Fruit fly (Drosophila melanogaster) whole organism, embryonic: ENCODE data around the gene CG10029.
A peak's percentile ranks its signal among the peaks of the same experiment; 100 is the strongest.

ENCODE experiments used
- Abd-B ChIP-seq: fragments of 200-800 bp; sonication (Bioruptor generic); optimal IDR thresholded peaks from 2 replicates; lab custom pipeline; 2018; ENCODE audit warnings: missing biosample characterization, mild to moderate bottlenecking, missing genetic modification characterization, moderate library complexity
- Atf3 ChIP-seq: fragments of 200-800 bp; sonication (Bioruptor generic); optimal IDR thresholded peaks from 3 replicates; lab custom pipeline; 2016; ENCODE audit warnings: missing biosample characterization, missing genetic modification characterization
- CG10565 ChIP-seq: fragments of 200-800 bp; sonication (Bioruptor generic); optimal IDR thresholded peaks from 3 replicates; lab custom pipeline; 2016; ENCODE audit warnings: missing biosample characterization, mild to moderate bottlenecking, missing genetic modification characterization
- CG12391 ChIP-seq: fragments of 200-800 bp; sonication (Bioruptor generic); optimal IDR thresholded peaks from 3 replicates; lab custom pipeline; 2018; ENCODE audit warnings: missing biosample characterization, mild to moderate bottlenecking, missing genetic modification characterization, moderate library complexity
- CG13123 ChIP-seq: fragments of 200-800 bp; sonication (Bioruptor generic); optimal IDR thresholded peaks from 2 replicates; lab custom pipeline; 2016; ENCODE audit warnings: missing biosample characterization, missing genetic modification characterization
- CG14860 ChIP-seq: fragments of 200-800 bp; sonication (Bioruptor generic); IDR thresholded peaks from 3 replicates; pipeline ENCODE4 v1.3.6; 2022; ENCODE audit warnings: missing biosample characterization, missing genetic modification characterization; ENCODE audit not compliant: partially characterized antibody
- CG1602 ChIP-seq: fragments of 200-800 bp; sonication (Bioruptor generic); optimal IDR thresholded peaks from 3 replicates; lab custom pipeline; 2016; ENCODE audit warnings: missing biosample characterization, missing genetic modification characterization
- CG32767 ChIP-seq: fragments of 200-800 bp; sonication (Bioruptor generic); IDR thresholded peaks from 2 replicates; pipeline ENCODE4 v1.3.6; 2022; ENCODE audit warnings: missing biosample characterization, missing genetic modification characterization
- CG5245 ChIP-seq: fragments of 200-800 bp; sonication (Bioruptor generic); optimal IDR thresholded peaks from 3 replicates; lab custom pipeline; 2016; ENCODE audit warnings: missing biosample characterization, missing genetic modification characterization
- CG6254 ChIP-seq: fragments of 200-800 bp; sonication (Bioruptor generic); optimal IDR thresholded peaks from 3 replicates; lab custom pipeline; 2017; ENCODE audit warnings: mild to moderate bottlenecking, missing biosample characterization, missing genetic modification reagents, missing genetic modification characterization
- CG6689 ChIP-seq: fragments of 200-800 bp; sonication (Bioruptor generic); IDR thresholded peaks from 2 replicates; pipeline ENCODE4 v1.3.6; 2022; ENCODE audit warnings: missing biosample characterization, missing genetic modification characterization
- CG6854 ChIP-seq: fragments of 200-800 bp; sonication (Bioruptor generic); optimal IDR thresholded peaks from 3 replicates; lab custom pipeline; 2017; ENCODE audit warnings: missing biosample characterization, mild to moderate bottlenecking, missing genetic modification characterization
- CG8281 ChIP-seq: fragments of 200-800 bp; sonication (Bioruptor generic); optimal IDR thresholded peaks from 2 replicates; lab custom pipeline; 2018; ENCODE audit warnings: missing biosample characterization, mild to moderate bottlenecking, missing genetic modification characterization, moderate library complexity
- CG9797 ChIP-seq: fragments of 200-800 bp; sonication (Bioruptor generic); optimal IDR thresholded peaks from 3 replicates; lab custom pipeline; 2018; ENCODE audit warnings: missing biosample characterization, mild to moderate bottlenecking, missing genetic modification characterization
- Chrac-16 ChIP-seq: fragments of 200-800 bp; sonication (Bioruptor generic); optimal IDR thresholded peaks from 3 replicates; lab custom pipeline; 2016; ENCODE audit warnings: missing biosample characterization, missing genetic modification characterization
- Gsc ChIP-seq: fragments of 200-800 bp; sonication (Bioruptor generic); IDR thresholded peaks from 2 replicates; pipeline ENCODE4 v1.3.6; 2022; ENCODE audit warnings: missing biosample characterization, missing genetic modification characterization
- HLH4C ChIP-seq: fragments of 200-800 bp; sonication (Bioruptor generic); IDR thresholded peaks from 3 replicates; pipeline ENCODE4 v1.3.6; 2022; ENCODE audit warnings: missing biosample characterization, missing genetic modification characterization; ENCODE audit not compliant: partially characterized antibody
- Mes4 ChIP-seq: fragments of 200-800 bp; sonication (Bioruptor generic); optimal IDR thresholded peaks from 2 replicates; lab custom pipeline; 2016; ENCODE audit warnings: missing biosample characterization, missing genetic modification characterization
- Nf-YB ChIP-seq: fragments of 200-800 bp; sonication (Bioruptor generic); optimal IDR thresholded peaks from 3 replicates; lab custom pipeline; 2019; ENCODE audit warnings: missing biosample characterization, mild to moderate bottlenecking, missing genetic modification characterization, moderate library complexity
- Oaz ChIP-seq: fragments of 200-800 bp; sonication (Bioruptor generic); IDR thresholded peaks from 2 replicates; pipeline ENCODE4 v1.3.6; 2022; ENCODE audit warnings: missing biosample characterization, missing genetic modification characterization
- Pdp1 ChIP-seq, 2 experiments: fragments of 200-800 bp; sonication (Bioruptor generic); optimal IDR thresholded peaks; 3 replicates each; lab custom pipeline; 2016; ENCODE audit warnings: missing biosample characterization in 2 of 2, missing genetic modification characterization in 2 of 2, mild to moderate bottlenecking in 1 of 2, moderate library complexity in 1 of 2
- Sox102F ChIP-seq: fragments of 200-800 bp; sonication (Bioruptor generic); optimal IDR thresholded peaks from 2 replicates; lab custom pipeline; 2018; ENCODE audit warnings: missing biosample characterization, mild to moderate bottlenecking, missing genetic modification characterization, moderate library complexity
- Spps ChIP-seq: fragments of 200-800 bp; sonication (Bioruptor generic); optimal IDR thresholded peaks from 2 replicates; lab custom pipeline; 2018; ENCODE audit warnings: missing biosample characterization, mild to moderate bottlenecking, missing genetic modification characterization
- al ChIP-seq: fragments of 200-800 bp; sonication (Bioruptor generic); IDR thresholded peaks from 2 replicates; pipeline ENCODE4 v1.3.6; 2022; ENCODE audit warnings: missing biosample characterization, missing genetic modification characterization
- bcd ChIP-seq: fragments of 200-800 bp; sonication (Bioruptor generic); optimal IDR thresholded peaks from 2 replicates; lab custom pipeline; 2017; ENCODE audit warnings: missing biosample characterization, mild to moderate bottlenecking, missing genetic modification characterization
- bigmax ChIP-seq: fragments of 200-800 bp; sonication (Bioruptor generic); optimal IDR thresholded peaks from 2 replicates; lab custom pipeline; 2018; ENCODE audit warnings: missing biosample characterization, mild to moderate bottlenecking, missing genetic modification characterization
- cas ChIP-seq: fragments of 200-800 bp; sonication (Bioruptor generic); IDR thresholded peaks from 2 replicates; pipeline ENCODE4 v1.3.6; 2022; ENCODE audit warnings: missing biosample characterization, missing genetic modification characterization
- ci ChIP-seq: fragments of 200-800 bp; sonication (Bioruptor generic); IDR thresholded peaks from 3 replicates; pipeline ENCODE4 v1.3.6; 2022; ENCODE audit warnings: missing biosample characterization, missing genetic modification characterization
- dpn ChIP-seq, 2 experiments: fragments of 200-800 bp; sonication (Bioruptor generic); optimal IDR thresholded peaks; 3 replicates each; lab custom pipeline; 2016; ENCODE audit warnings: missing biosample characterization in 2 of 2, missing genetic modification characterization in 2 of 2
- emc ChIP-seq: fragments of 200-800 bp; sonication (Bioruptor generic); optimal IDR thresholded peaks from 2 replicates; lab custom pipeline; 2016; ENCODE audit warnings: missing biosample characterization, missing genetic modification characterization
- ems ChIP-seq: fragments of 200-800 bp; sonication (Bioruptor generic); optimal IDR thresholded peaks from 3 replicates; lab custom pipeline; 2016; ENCODE audit warnings: missing biosample characterization, missing genetic modification characterization
- fd64A ChIP-seq: fragments of 200-800 bp; sonication (Bioruptor generic); optimal IDR thresholded peaks from 3 replicates; lab custom pipeline; 2018; ENCODE audit warnings: missing biosample characterization, mild to moderate bottlenecking, missing genetic modification characterization
- gcm ChIP-seq: fragments of 200-800 bp; sonication (Bioruptor generic); optimal IDR thresholded peaks from 2 replicates; lab custom pipeline; 2019; ENCODE audit warnings: missing biosample characterization, mild to moderate bottlenecking, missing genetic modification characterization, moderate library complexity
- gfzf ChIP-seq: fragments of 200-800 bp; sonication (Bioruptor generic); optimal IDR thresholded peaks from 2 replicates; lab custom pipeline; 2016; ENCODE audit warnings: missing biosample characterization, mild to moderate bottlenecking, missing genetic modification characterization, moderate library complexity
- gt ChIP-seq: fragments of 200-800 bp; sonication (Bioruptor generic); IDR thresholded peaks from 2 replicates; pipeline ENCODE4 v1.3.6; 2022; ENCODE audit warnings: missing biosample characterization, missing genetic modification characterization
- insv ChIP-seq, 2 experiments: fragments of 200-800 bp; sonication (Bioruptor generic); optimal IDR thresholded peaks; 3 replicates each; lab custom pipeline; 2016 to 2018; ENCODE audit warnings: missing biosample characterization in 2 of 2, missing genetic modification characterization in 2 of 2
- lov ChIP-seq, 2 experiments: fragments of 200-800 bp in 1 of 2; fragments of >200 bp in 1 of 2; sonication (Bioruptor generic) in 1 of 2; IDR thresholded peaks in 1 of 2; optimal IDR thresholded peaks in 1 of 2; 2 replicates in 1 of 2; 3 replicates in 1 of 2; pipeline versions ENCODE4 v1.3.6 to Lab custom; 2017 to 2022; ENCODE audit warnings: missing biosample characterization in 1 of 2, missing genetic modification characterization in 1 of 2
- mirr ChIP-seq: fragments of 200-800 bp; sonication (Bioruptor generic); optimal IDR thresholded peaks from 3 replicates; lab custom pipeline; 2018; ENCODE audit warnings: missing biosample characterization, mild to moderate bottlenecking, missing genetic modification characterization
- nmo ChIP-seq: fragments of 200-800 bp; sonication (Bioruptor generic); optimal IDR thresholded peaks from 2 replicates; lab custom pipeline; 2018; ENCODE audit warnings: missing biosample characterization, mild to moderate bottlenecking, missing genetic modification characterization, moderate library complexity
- odd ChIP-seq: fragments of 200-800 bp; sonication (Bioruptor generic); optimal IDR thresholded peaks from 2 replicates; lab custom pipeline; 2017; ENCODE audit warnings: missing biosample characterization, mild to moderate bottlenecking, missing genetic modification characterization
- onecut ChIP-seq: fragments of 200-800 bp; sonication (Bioruptor generic); IDR thresholded peaks from 2 replicates; pipeline ENCODE4 v1.3.6; 2022; ENCODE audit warnings: missing biosample characterization, missing genetic modification characterization
- org-1 ChIP-seq: fragments of 200-800 bp; sonication (Bioruptor generic); optimal IDR thresholded peaks from 2 replicates; lab custom pipeline; 2017; ENCODE audit warnings: missing biosample characterization, missing genetic modification characterization
- pb ChIP-seq: fragments of 200-800 bp; sonication (Bioruptor generic); optimal IDR thresholded peaks from 3 replicates; lab custom pipeline; 2016; ENCODE audit warnings: missing biosample characterization, missing genetic modification characterization
- prd ChIP-seq, 3 experiments: fragments of >200 bp in 2 of 3; fragments of 200-800 bp in 1 of 3; sonication (Bioruptor generic) in 1 of 3; optimal IDR thresholded peaks in 2 of 3; IDR thresholded peaks in 1 of 3; 2 replicates in 2 of 3; 3 replicates in 1 of 3; pipeline versions ENCODE4 v1.3.6 to Lab custom; 2017 to 2022; ENCODE audit warnings: missing biosample characterization in 1 of 3, missing genetic modification characterization in 1 of 3
- sc ChIP-seq, 3 experiments: fragments of >200 bp in 2 of 3; fragments of 200-800 bp in 1 of 3; sonication (Bioruptor generic) in 1 of 3; optimal IDR thresholded peaks; 2 replicates in 2 of 3; 3 replicates in 1 of 3; lab custom pipeline; 2017; ENCODE audit warnings: mild to moderate bottlenecking in 1 of 3, missing biosample characterization in 1 of 3, missing genetic modification characterization in 1 of 3, missing genetic modification reagents in 1 of 3
- shn ChIP-seq: fragments of 200-800 bp; sonication (Bioruptor generic); optimal IDR thresholded peaks from 3 replicates; lab custom pipeline; 2016; ENCODE audit warnings: missing biosample characterization, missing genetic modification characterization
- sob ChIP-seq: fragments of 200-800 bp; sonication (Bioruptor generic); IDR thresholded peaks from 2 replicates; pipeline ENCODE4 v1.3.6; 2022; ENCODE audit warnings: missing biosample characterization, missing genetic modification characterization
- tap ChIP-seq: fragments of 200-800 bp; optimal IDR thresholded peaks from 3 replicates; lab custom pipeline; 2019; ENCODE audit warnings: missing biosample characterization, mild to moderate bottlenecking, missing genetic modification characterization, moderate library complexity
- vvl ChIP-seq: fragments of 200-800 bp; sonication (Bioruptor generic); IDR thresholded peaks from 2 replicates; pipeline ENCODE4 v1.3.6; 2022; ENCODE audit warnings: missing biosample characterization, missing genetic modification characterization

The CG10029 gene

DNA sequence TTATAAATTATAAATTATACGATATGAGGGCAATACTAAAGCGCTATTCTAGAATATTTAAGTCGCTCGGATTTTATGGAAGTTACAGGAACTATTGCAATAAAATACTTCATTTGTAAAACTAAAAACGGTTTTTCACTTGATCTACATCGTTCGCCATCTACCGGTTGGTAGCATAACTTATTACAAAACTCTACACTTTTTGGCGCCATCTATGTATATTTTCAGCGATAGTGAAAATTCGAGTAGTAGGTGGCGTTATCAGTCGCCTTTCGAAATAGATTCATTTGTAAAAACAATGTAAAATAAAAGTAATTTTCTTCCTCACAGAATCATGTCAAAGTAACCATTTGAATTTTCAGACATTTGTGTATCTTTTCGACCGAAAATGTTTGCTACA lies 29.4 kb upstream of the CG10029 start, which contains the start of gene nxf4 (continued):
- TF ChIP-seq nmo (GFP tag; lab: Kevin White, UChicago) (peak; percentile 76), shn (GFP tag; lab: Kevin White, UChicago) (peak; percentile 86), onecut (peak; percentile 64), CG6689 (GFP tag; lab: Robert Waterston, UW) (peak; percentile 66; the same call in 1 of the 2 replicates), sob (peak; percentile 83; the same call in 1 of the 2 replicates), gfzf (GFP tag; lab: Kevin White, UChicago) (no peak), Sox102F (peak; percentile 80), fd64A (GFP tag; lab: Kevin White, UChicago) (no peak), cas (GFP tag; lab: Robert Waterston, UW) (no peak), CG5245 (peak; percentile 79), HLH4C (GFP tag; lab: Robert Waterston, UW) (no peak), Chrac-16 (GFP tag; lab: Kevin White, UChicago) (peak; percentile 82), mirr (GFP tag; lab: Kevin White, UChicago) (peak; percentile 31), CG10565 (no peak), gcm (GFP tag; lab: Kevin White, UChicago) (no peak), lov (optimal IDR thresholded peaks at IDR 0.05; lab: Kevin White, UChicago) (no peak), lov (GFP tag; IDR thresholded peaks at IDR 0.05; lab: Robert Waterston, UW) (peak; percentile 73; the same call in 2 of the 3 replicates), ems (GFP tag; lab: Kevin White, UChicago) (peak; percentile 61), Pdp1 (GFP tag; optimal IDR thresholded peaks at IDR 0.05; lab: Kevin White, UChicago) (peak in 1 of 2 experiments; percentile 79), dpn (GFP tag; optimal IDR thresholded peaks at IDR 0.05; lab: Kevin White, UChicago) (peak; percentile 81 to 86), CG12391 (tag; lab: Kevin White, UChicago) (no peak), gt (GFP tag; lab: Robert Waterston, UW) (no peak), bigmax (GFP tag; lab: Kevin White, UChicago) (no peak), sc (optimal IDR thresholded peaks at IDR 0.05; lab: Kevin White, UChicago) (no peak), sc (GFP tag; optimal IDR thresholded peaks at IDR 0.05; lab: Kevin White, UChicago) (peak; percentile 40), Mes4 (GFP tag; lab: Kevin White, UChicago) (peak; percentile 74), CG6854 (no peak), tap (tag; lab: Kevin White, UChicago) (no peak), odd (GFP tag; lab: Kevin White, UChicago) (peak; percentile 2), CG32767 (no peak), Spps (tag; lab: Kevin White, UChicago) (no peak), CG13123 (GFP tag; lab: Kevin White, UChicago) (peak; percentile 35), org-1 (GFP tag; lab: Kevin White, UChicago) (peak; percentile 34), ci (peak; percentile 76), insv (GFP tag; optimal IDR thresholded peaks at IDR 0.05; lab: Kevin White, UChicago) (peak in 1 of 2 experiments; percentile 64), CG1602 (GFP tag; lab: Kevin White, UChicago) (peak; percentile 81), al (GFP tag; lab: Robert Waterston, UW) (peak; percentile 55; the same call in 1 of the 2 replicates), CG9797 (GFP tag; lab: Kevin White, UChicago) (no peak), emc (peak; percentile 79), CG8281 (tag; lab: Kevin White, UChicago) (no peak), Gsc (no peak), Abd-B (GFP tag; lab: Kevin White, UChicago) (peak; percentile 70), bcd (GFP tag; lab: Kevin White, UChicago) (peak; percentile 83), Nf-YB (peak; percentile 17), CG6254 (no peak), CG14860 (GFP tag; lab: Robert Waterston, UW) (no peak), Oaz (peak; percentile 35; the same call in 1 of the 2 replicates), Atf3 (GFP tag; lab: Kevin White, UChicago) (peak; percentile 73), pb (peak; percentile 60), prd (optimal IDR thresholded peaks at IDR 0.05; lab: Kevin White, UChicago) (no peak), prd (GFP tag; IDR thresholded peaks at IDR 0.05; lab: Robert Waterston, UW) (peak; percentile 75), vvl (GFP tag; lab: Robert Waterston, UW) (peak; percentile 66; the same call in 1 of the 2 replicates)
